Worm (Caenorhabditis elegans) whole organism, L4/young adult: ENCODE measurements around the gene nhr-114.

ENCODE experiments used
- W03F9.2 ChIP-seq: fragments of 150-350 bp; optimal IDR thresholded peaks from 2 replicates; lab custom pipeline; 2014; ENCODE audit warnings: missing biosample characterization, missing genetic modification characterization
- dao-5 ChIP-seq: sonication (generic microtip); optimal IDR thresholded peaks from 2 replicates; lab custom pipeline; 2016; ENCODE audit warnings: missing genotype, missing genetic modification characterization, moderate library complexity, missing compliant biosample characterization

- TF ChIP-seq W03F9.2 (no peak), dao-5 (tag; lab: Kevin White, UChicago) (no peak)
Observed at ce11 chrV:4211521-4211920, 24.5 kb downstream of the nhr-114 start.
